Worm (Caenorhabditis elegans) whole organism, L1 larva: ENCODE results near the gene col-80.

Experiments used
- nhr-77 ChIP-seq: fragments of 150-350 bp; optimal IDR thresholded peaks from 2 replicates; lab custom pipeline; 2014; ENCODE audit warnings: missing biosample characterization, missing genetic modification characterization
- skn-1 ChIP-seq: fragments of 150-350 bp; optimal IDR thresholded peaks from 2 replicates; lab custom pipeline; 2014; ENCODE audit warnings: missing biosample characterization, missing genetic modification characterization
- snpc-4 ChIP-seq: fragments of 150-350 bp; optimal IDR thresholded peaks from 2 replicates; lab custom pipeline; 2014; ENCODE audit warnings: missing biosample characterization, missing genetic modification characterization

- no peak for TF ChIP-seq nhr-77 (tag; lab: Kevin White, UChicago)
- no peak for TF ChIP-seq snpc-4 (tag; lab: Kevin White, UChicago)
- TF ChIP-seq skn-1 (tag; lab: Kevin White, UChicago), result no peak
Measured at ce11 chrII:10731552-10731951, 24.6 kb downstream of the col-80 start, which contains the start of gene glb-12.
